Fruit fly (Drosophila melanogaster): ENCODE results near the gene Rap1.

Gene Rap1

dm6 chr3L:1856467-1857350 is 5.3 kb downstream of the Rap1 start, which contains the start of gene CG12024 (continued):
- TF ChIP-seq CG15073 (GFP tag; optimal IDR thresholded peaks at IDR 0.05), result peak; percentile 4
- TF ChIP-seq CG7372 (GFP tag; IDR thresholded peaks at IDR 0.05), result peak; percentile 77
- TF ChIP-seq MTF-1 (GFP tag; optimal IDR thresholded peaks at IDR 0.05; ENCODE audit: borderline replicate concordance), result no peak
- no peak for TF ChIP-seq CG12236 (GFP tag; optimal IDR thresholded peaks at IDR 0.05)
- TF ChIP-seq hbn (GFP tag; IDR thresholded peaks at IDR 0.05; ENCODE audit: partially characterized antibody), result no peak
- no peak for TF ChIP-seq CG6791 (GFP tag; IDR thresholded peaks at IDR 0.05; ENCODE audit: partially characterized antibody)
- peak; percentile 87 for TF ChIP-seq phol (tag; optimal IDR thresholded peaks at IDR 0.05)
- peak; percentile 91 for TF ChIP-seq Dp (GFP tag; optimal IDR thresholded peaks at IDR 0.05)
- TF ChIP-seq crp (GFP tag; optimal IDR thresholded peaks at IDR 0.05), result peak in 1 of 2 experiments; percentile 66
- TF ChIP-seq CG10366 (GFP tag; IDR thresholded peaks at IDR 0.05), result peak; percentile 67
- TF ChIP-seq CG4854 (GFP tag; optimal IDR thresholded peaks at IDR 0.05), result peak; percentile 70
- TF ChIP-seq CG10431 (GFP tag; optimal IDR thresholded peaks at IDR 0.05), result no peak
- no peak for TF ChIP-seq fd64A (GFP tag; optimal IDR thresholded peaks at IDR 0.05)
- peak; percentile 80 for TF ChIP-seq CG7786 (GFP tag; optimal IDR thresholded peaks at IDR 0.05)
- TF ChIP-seq Dll (GFP tag; IDR thresholded peaks at IDR 0.05; ENCODE audit: partially characterized antibody), result no peak
- peak; percentile 73 for TF ChIP-seq bcd (GFP tag; optimal IDR thresholded peaks at IDR 0.05)
- no peak for TF ChIP-seq wor (GFP tag; IDR thresholded peaks at IDR 0.05)
- TF ChIP-seq Dip2 (GFP tag; IDR thresholded peaks at IDR 0.05), result no peak
- no peak for TF ChIP-seq CG6175 (GFP tag; IDR thresholded peaks at IDR 0.05)
- peak; percentile 84 for TF ChIP-seq CG10543 (GFP tag; optimal IDR thresholded peaks at IDR 0.05)
- TF ChIP-seq Antp (GFP tag; optimal IDR thresholded peaks at IDR 0.05), result peak; percentile 77
- TF ChIP-seq crc (GFP tag; optimal IDR thresholded peaks at IDR 0.05), result peak; percentile 25
- no peak for TF ChIP-seq da (GFP tag; optimal IDR thresholded peaks at IDR 0.05)
- TF ChIP-seq Trl (optimal IDR thresholded peaks at IDR 0.05), result peak in 1 of 2 experiments; percentile 11
- TF ChIP-seq Trl (GFP tag; optimal IDR thresholded peaks at IDR 0.05), result peak; percentile 76
- peak; percentile 81 for TF ChIP-seq slbo (GFP tag; IDR thresholded peaks at IDR 0.05)
- peak; percentile 61 for TF ChIP-seq Fer2 (tag; optimal IDR thresholded peaks at IDR 0.05)
- no peak for TF ChIP-seq D (optimal IDR thresholded peaks at IDR 0.05)
- peak; percentile 39 for TF ChIP-seq D (GFP tag; optimal IDR thresholded peaks at IDR 0.05)
- TF ChIP-seq pnt (GFP tag; optimal IDR thresholded peaks at IDR 0.05), result peak; percentile 66
- TF ChIP-seq CG8290 (GFP tag; optimal IDR thresholded peaks at IDR 0.05), result peak; percentile 42
- peak in 1 of 2 experiments; percentile 86 for TF ChIP-seq CG8290 (tag; optimal IDR thresholded peaks at IDR 0.05)
- peak; percentile 93 for TF ChIP-seq CG30020 (tag; optimal IDR thresholded peaks at IDR 0.05)
- no peak for TF ChIP-seq CG7271 (tag; optimal IDR thresholded peaks at IDR 0.05)
- peak; percentile 39 for TF ChIP-seq CG8388 (GFP tag; optimal IDR thresholded peaks at IDR 0.05)
- no peak for TF ChIP-seq sna (GFP tag; IDR thresholded peaks at IDR 0.05; ENCODE audit: partially characterized antibody)
- TF ChIP-seq Gsc (GFP tag; IDR thresholded peaks at IDR 0.05), result no peak
- peak; percentile 85 for TF ChIP-seq disco-r (GFP tag; optimal IDR thresholded peaks at IDR 0.05)
- peak; percentile 50 for TF ChIP-seq CG4820 (GFP tag; optimal IDR thresholded peaks at IDR 0.05)
- peak; percentile 62 for TF ChIP-seq CG3163 (GFP tag; optimal IDR thresholded peaks at IDR 0.05)
- peak; percentile 86 for TF ChIP-seq mam (GFP tag; optimal IDR thresholded peaks at IDR 0.05)
- peak; percentile 90 for TF ChIP-seq HmgZ (tag; optimal IDR thresholded peaks at IDR 0.05)
- peak; percentile 21 for TF ChIP-seq CG31388 (GFP tag; optimal IDR thresholded peaks at IDR 0.05)
- peak; percentile 70 for TF ChIP-seq maf-S (GFP tag; optimal IDR thresholded peaks at IDR 0.05)
- TF ChIP-seq CG8765 (GFP tag; IDR thresholded peaks at IDR 0.05), result no peak; the same call in 1 of the 2 replicates
- TF ChIP-seq cwo (GFP tag; optimal IDR thresholded peaks at IDR 0.05), result peak; percentile 96
- peak; percentile 66 for TF ChIP-seq CG33557 (GFP tag; optimal IDR thresholded peaks at IDR 0.05)
- TF ChIP-seq inv (GFP tag; IDR thresholded peaks at IDR 0.05; ENCODE audit: partially characterized antibody), result no peak
- TF ChIP-seq CG10321 (GFP tag; IDR thresholded peaks at IDR 0.05), result no peak

Data from whole organism, embryonic.